Fruit fly (Drosophila melanogaster) whole organism, pupa: Measurements from ENCODE around the gene RAF2.

Experiments used
- CG10348 ChIP-seq: fragments of 200-800 bp; sonication (Bioruptor generic); IDR thresholded peaks from 2 replicates; pipeline ENCODE4 v1.3.6; 2022; ENCODE audit warnings: missing biosample characterization, missing genetic modification characterization
- CG12605 ChIP-seq: fragments of 200-800 bp; sonication (Bioruptor generic); IDR thresholded peaks from 2 replicates; pipeline ENCODE4 v1.3.6; 2022; ENCODE audit warnings: missing biosample characterization, missing genetic modification characterization
- CG13204 ChIP-seq: fragments of 200-800 bp; sonication (Bioruptor generic); optimal IDR thresholded peaks from 2 replicates; lab custom pipeline; 2018; ENCODE audit warnings: missing biosample characterization, mild to moderate bottlenecking, missing genetic modification characterization, moderate library complexity
- CG14655 ChIP-seq: fragments of 200-800 bp; sonication (Bioruptor generic); optimal IDR thresholded peaks from 3 replicates; lab custom pipeline; 2017; ENCODE audit warnings: mild to moderate bottlenecking, missing biosample characterization, missing genetic modification reagents, missing genetic modification characterization
- CG15710 ChIP-seq: fragments of 200-800 bp; sonication (Bioruptor generic); optimal IDR thresholded peaks from 2 replicates; lab custom pipeline; 2018; ENCODE audit warnings: missing biosample characterization, mild to moderate bottlenecking, missing genetic modification characterization, moderate library complexity
- CG17806 ChIP-seq: fragments of 200-800 bp; sonication (Bioruptor generic); optimal IDR thresholded peaks from 2 replicates; lab custom pipeline; 2018; ENCODE audit warnings: missing biosample characterization, mild to moderate bottlenecking, missing genetic modification characterization, moderate library complexity
- CG32121 ChIP-seq: fragments of 200-800 bp; sonication (Bioruptor generic); IDR thresholded peaks from 2 replicates; pipeline ENCODE4 v1.3.6; 2022; ENCODE audit warnings: missing biosample characterization, missing genetic modification characterization
- CG34367 ChIP-seq: fragments of 200-800 bp; sonication (Bioruptor generic); optimal IDR thresholded peaks from 2 replicates; lab custom pipeline; 2018; ENCODE audit warnings: missing biosample characterization, mild to moderate bottlenecking, missing genetic modification characterization
- CG4496 ChIP-seq: fragments of 200-800 bp; sonication (Bioruptor generic); IDR thresholded peaks from 3 replicates; pipeline ENCODE4 v1.3.6; 2022; ENCODE audit warnings: missing biosample characterization, missing genetic modification characterization
- CG8159 ChIP-seq: fragments of 200-800 bp; sonication (Bioruptor generic); optimal IDR thresholded peaks from 3 replicates; lab custom pipeline; 2018; ENCODE audit warnings: missing biosample characterization, mild to moderate bottlenecking, missing genetic modification characterization, moderate library complexity
- CG8301 ChIP-seq: fragments of 200-800 bp; sonication (Bioruptor generic); optimal IDR thresholded peaks from 2 replicates; lab custom pipeline; 2018; ENCODE audit warnings: missing biosample characterization, mild to moderate bottlenecking, missing genetic modification characterization
- CG9948 ChIP-seq: fragments of 200-800 bp; sonication (Bioruptor generic); optimal IDR thresholded peaks from 2 replicates; lab custom pipeline; 2018; ENCODE audit warnings: missing biosample characterization, mild to moderate bottlenecking, missing genetic modification characterization, moderate library complexity
- D1 ChIP-seq: fragments of 200-800 bp; sonication (Bioruptor generic); optimal IDR thresholded peaks from 2 replicates; lab custom pipeline; 2018; ENCODE audit warnings: missing biosample characterization, mild to moderate bottlenecking, missing genetic modification characterization, moderate library complexity
- EcR ChIP-seq: fragments of 200-800 bp; sonication (Bioruptor generic); optimal IDR thresholded peaks from 3 replicates; lab custom pipeline; 2019; ENCODE audit warnings: missing biosample characterization, missing genetic modification characterization, mild to moderate bottlenecking, moderate library complexity, missing genetic modification reagents
- Ets98B ChIP-seq: fragments of 200-800 bp; sonication (Bioruptor generic); IDR thresholded peaks from 2 replicates; pipeline ENCODE4 v1.3.6; 2022; ENCODE audit warnings: missing biosample characterization, missing genetic modification characterization
- Pif1A ChIP-seq: fragments of 200-800 bp; sonication (Bioruptor generic); optimal IDR thresholded peaks from 3 replicates; lab custom pipeline; 2016; ENCODE audit warnings: missing biosample characterization, missing genetic modification characterization
- Pif1B ChIP-seq: fragments of 200-800 bp; sonication (Bioruptor generic); optimal IDR thresholded peaks from 3 replicates; lab custom pipeline; 2016; ENCODE audit warnings: missing biosample characterization, missing genetic modification characterization
- Snoo ChIP-seq: fragments of 200-800 bp; sonication (Bioruptor generic); optimal IDR thresholded peaks from 3 replicates; lab custom pipeline; 2017; ENCODE audit warnings: missing biosample characterization, mild to moderate bottlenecking, missing genetic modification characterization, inconsistent platforms
- fd96Ca ChIP-seq: fragments of 200-800 bp; sonication (Bioruptor generic); IDR thresholded peaks from 3 replicates; pipeline ENCODE4 v1.3.6; 2022; ENCODE audit warnings: missing biosample characterization, missing genetic modification characterization
- gl ChIP-seq: fragments of 200-800 bp; sonication (Bioruptor generic); optimal IDR thresholded peaks from 2 replicates; lab custom pipeline; 2018; ENCODE audit warnings: missing biosample characterization, mild to moderate bottlenecking, missing genetic modification characterization
- rn ChIP-seq: fragments of 200-800 bp; sonication (Bioruptor generic); IDR thresholded peaks from 2 replicates; pipeline ENCODE4 v1.3.6; 2022; ENCODE audit warnings: missing biosample characterization, missing genetic modification characterization

Gene RAF2

dm6 chr3L:16359795-16360194 lies 26.3 kb upstream of the RAF2 start:
- TF ChIP-seq CG17806 (no peak), Pif1A (GFP tag; lab: Kevin White, UChicago) (no peak), CG32121 (GFP tag; lab: Robert Waterston, UW) (no peak)
- TF ChIP-seq, all 21 proteins: peak for 0

dm6 chr3L:16361200-16361815 lies 24.8 kb upstream of the RAF2 start:
- peak; percentile 73 for TF ChIP-seq Snoo
- TF ChIP-seq D1 (tag; lab: Kevin White, UChicago), result peak; percentile 93
- TF ChIP-seq CG34367, result peak; percentile 95
- TF ChIP-seq EcR (GFP tag; lab: Kevin White, UChicago), result peak; percentile 91
- peak; percentile 98 for TF ChIP-seq CG8159
- no peak for TF ChIP-seq CG4496 (GFP tag; lab: Robert Waterston, UW)
- TF ChIP-seq CG14655 (GFP tag; lab: Kevin White, UChicago), result peak; percentile 83
- peak; percentile 84 for TF ChIP-seq Pif1B (GFP tag; lab: Kevin White, UChicago)
- TF ChIP-seq gl, result peak; percentile 86
- no peak for TF ChIP-seq Ets98B (GFP tag; lab: Robert Waterston, UW)
- no peak for TF ChIP-seq CG12605 (GFP tag; lab: Robert Waterston, UW)
- peak; percentile 90 for TF ChIP-seq CG13204 (GFP tag; lab: Kevin White, UChicago)
- peak; percentile 67 for TF ChIP-seq CG8301
- TF ChIP-seq CG10348 (GFP tag; lab: Robert Waterston, UW), result no peak
- peak; percentile 98 for TF ChIP-seq CG9948
- 0 out of 3 replicates have a peak, but pooled peaks have one; percentile 22 for TF ChIP-seq fd96Ca (GFP tag; lab: Robert Waterston, UW)
- TF ChIP-seq CG17806, result peak; percentile 94
- TF ChIP-seq CG15710, result peak; percentile 97
- peak; percentile 83 for TF ChIP-seq Pif1A (GFP tag; lab: Kevin White, UChicago)

DNA sequence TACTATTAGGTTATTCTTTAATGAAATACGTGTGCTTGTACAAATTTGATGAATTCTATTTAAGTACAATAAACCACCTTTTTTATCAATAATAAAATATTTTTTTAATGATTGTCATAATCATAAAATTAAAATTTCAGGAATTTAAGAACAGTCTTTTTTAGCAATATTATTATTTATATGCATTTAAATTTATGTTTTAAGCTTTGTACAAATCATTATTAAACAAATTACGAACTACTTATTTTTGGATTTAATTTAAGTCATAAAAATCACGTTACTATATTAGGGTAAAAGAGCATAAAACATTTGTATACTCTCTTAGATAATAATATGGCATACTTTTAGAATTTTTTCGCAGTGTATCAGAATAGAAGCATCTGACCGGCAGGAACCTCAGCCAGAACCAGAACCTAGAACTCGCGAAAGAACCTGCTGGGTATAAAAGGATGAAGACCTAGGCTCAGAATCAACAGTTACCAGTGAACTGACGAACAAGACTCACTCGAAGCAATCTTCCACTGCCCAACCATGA lies 23.9 kb upstream of the RAF2 start, which contains the start of gene Cpr72Ea:
Gene Cpr72Ea (plus strand): TSS at position 485 of the 535 bp plus-strand sequence.
- TF ChIP-seq gl, result no peak
- no peak for TF ChIP-seq rn (GFP tag; lab: Robert Waterston, UW)
- no peak for TF ChIP-seq CG12605 (GFP tag; lab: Robert Waterston, UW)
- peak; percentile 17 for TF ChIP-seq CG34367
- no peak for TF ChIP-seq CG8301
- TF ChIP-seq Snoo, result no peak
- no peak for TF ChIP-seq CG10348 (GFP tag; lab: Robert Waterston, UW)
- peak; percentile 73 for TF ChIP-seq CG9948
- TF ChIP-seq CG14655 (GFP tag; lab: Kevin White, UChicago), result peak; percentile 39
- TF ChIP-seq CG32121 (GFP tag; lab: Robert Waterston, UW), result no peak
- peak; percentile 55 for TF ChIP-seq CG15710
- no peak for TF ChIP-seq fd96Ca (GFP tag; lab: Robert Waterston, UW)
- peak; percentile 72 for TF ChIP-seq CG8159
- TF ChIP-seq EcR (GFP tag; lab: Kevin White, UChicago), result no peak
- peak; percentile 6 for TF ChIP-seq CG17806
- TF ChIP-seq Pif1A (GFP tag; lab: Kevin White, UChicago), result no peak
- TF ChIP-seq CG4496 (GFP tag; lab: Robert Waterston, UW), result no peak
- no peak for TF ChIP-seq CG13204 (GFP tag; lab: Kevin White, UChicago)
- TF ChIP-seq D1 (tag; lab: Kevin White, UChicago), result peak; percentile 49
- no peak for TF ChIP-seq Pif1B (GFP tag; lab: Kevin White, UChicago)
- no peak for TF ChIP-seq Ets98B (GFP tag; lab: Robert Waterston, UW)
- TF ChIP-seq, all 21 proteins: peak for 7

dm6 chr3L:16364182-16364581 lies 21.9 kb upstream of the RAF2 start:
- peak; percentile 85 for TF ChIP-seq CG14655 (GFP tag; lab: Kevin White, UChicago)
- no peak for TF ChIP-seq fd96Ca (GFP tag; lab: Robert Waterston, UW)
- peak; percentile 81 for TF ChIP-seq Pif1A (GFP tag; lab: Kevin White, UChicago)
- TF ChIP-seq Pif1B (GFP tag; lab: Kevin White, UChicago), result peak; percentile 86
- TF ChIP-seq CG12605 (GFP tag; lab: Robert Waterston, UW), result peak; percentile 44; the same call in 1 of the 2 replicates
- peak; percentile 76 for TF ChIP-seq gl
- no peak for TF ChIP-seq rn (GFP tag; lab: Robert Waterston, UW)
- TF ChIP-seq D1 (tag; lab: Kevin White, UChicago), result peak; percentile 85
- 0 out of 3 replicates have a peak, but pooled peaks have one; percentile 21 for TF ChIP-seq CG4496 (GFP tag; lab: Robert Waterston, UW)
- peak; percentile 87 for TF ChIP-seq CG9948
- TF ChIP-seq CG32121 (GFP tag; lab: Robert Waterston, UW), result 0 out of 2 replicates have a peak, but pooled peaks have one; percentile 24
- TF ChIP-seq Snoo, result peak; percentile 81
- TF ChIP-seq CG10348 (GFP tag; lab: Robert Waterston, UW), result no peak
- TF ChIP-seq CG17806, result peak; percentile 90
- TF ChIP-seq CG8301, result peak; percentile 75
- no peak for TF ChIP-seq CG13204 (GFP tag; lab: Kevin White, UChicago)
- no peak for TF ChIP-seq Ets98B (GFP tag; lab: Robert Waterston, UW)
- TF ChIP-seq EcR (GFP tag; lab: Kevin White, UChicago), result peak; percentile 96
- TF ChIP-seq CG15710, result peak; percentile 90
- peak; percentile 85 for TF ChIP-seq CG34367
- TF ChIP-seq CG8159, result peak; percentile 92

DNA sequence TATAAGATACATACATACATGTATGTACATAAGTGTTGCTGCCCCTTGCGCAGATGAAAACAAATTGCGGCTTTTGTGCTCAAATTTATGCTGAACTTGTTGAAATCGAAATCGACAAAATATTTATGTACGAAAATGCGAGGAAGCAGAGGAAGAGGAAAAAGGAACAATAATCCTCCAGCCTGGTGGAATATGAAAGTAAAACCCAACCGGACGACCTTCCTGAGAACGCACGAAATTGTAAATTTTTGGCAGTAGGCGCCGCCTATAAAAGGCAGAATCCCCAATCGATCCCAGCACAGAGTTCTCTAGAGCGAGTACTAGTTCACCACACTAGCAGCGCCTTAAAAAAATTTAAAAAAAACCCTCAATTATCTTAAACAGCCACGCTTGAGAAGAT lies 21.5 kb upstream of the RAF2 start, which contains the start of gene Cpr72Eb:
Gene Cpr72Eb (plus strand): TSS at position 301 of the 400 bp plus-strand sequence.
- no peak for TF ChIP-seq Pif1A (GFP tag; lab: Kevin White, UChicago)
- TF ChIP-seq CG8301, result no peak
- TF ChIP-seq gl, result no peak
- TF ChIP-seq rn (GFP tag; lab: Robert Waterston, UW), result no peak
- TF ChIP-seq D1 (tag; lab: Kevin White, UChicago), result no peak
- TF ChIP-seq CG9948, result no peak
- TF ChIP-seq CG4496 (GFP tag; lab: Robert Waterston, UW), result no peak
- no peak for TF ChIP-seq Ets98B (GFP tag; lab: Robert Waterston, UW)
- TF ChIP-seq CG13204 (GFP tag; lab: Kevin White, UChicago), result no peak
- TF ChIP-seq CG15710, result no peak
- TF ChIP-seq CG10348 (GFP tag; lab: Robert Waterston, UW), result no peak
- no peak for TF ChIP-seq Snoo
- TF ChIP-seq CG12605 (GFP tag; lab: Robert Waterston, UW), result no peak
